Fruit fly (Drosophila melanogaster): ENCODE measurements around the gene aos.
A peak's percentile ranks its signal among the peaks of the same experiment; 100 is the strongest.

The aos gene

DNA sequence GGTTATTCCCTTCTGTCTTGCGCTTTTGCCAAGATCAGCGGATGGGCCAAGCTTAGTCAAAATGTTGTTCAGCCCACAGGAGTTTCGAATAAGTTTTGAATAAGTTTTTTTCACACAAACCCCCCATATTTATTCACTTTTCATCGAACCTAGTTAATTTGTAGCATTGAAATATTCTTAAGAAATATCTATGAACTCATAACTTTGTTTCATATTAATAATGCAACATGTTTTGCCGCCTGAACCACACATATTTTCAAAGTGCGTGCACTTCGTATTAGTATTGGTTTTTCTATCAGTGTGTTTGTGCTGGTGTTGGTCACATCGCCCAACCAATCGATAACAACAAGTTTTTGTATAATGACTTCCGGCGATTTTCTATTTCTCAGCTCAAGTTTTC is 3.1 kb upstream of the aos start (continued):
- TF ChIP-seq CG31627 (GFP tag; optimal IDR thresholded peaks at IDR 0.05) (no peak), Hr4 (GFP tag; optimal IDR thresholded peaks at IDR 0.05) (peak; percentile 2), Eip78C (GFP tag) (peak; percentile 84), Lpt (GFP tag; optimal IDR thresholded peaks at IDR 0.05) (no peak), CG10631 (GFP tag; optimal IDR thresholded peaks at IDR 0.05) (peak; percentile 15), svp (GFP tag) (peak; percentile 63), CG3919 (GFP tag; optimal IDR thresholded peaks at IDR 0.05) (peak; percentile 48), topi (GFP tag; optimal IDR thresholded peaks at IDR 0.05) (no peak), CG8119 (GFP tag; IDR thresholded peaks at IDR 0.05) (peak; percentile 46; the same call in 1 of the 3 replicates), CG6163 (GFP tag; IDR thresholded peaks at IDR 0.05) (peak; percentile 77), salr (GFP tag; optimal IDR thresholded peaks at IDR 0.05) (no peak), Ets21C (GFP tag; optimal IDR thresholded peaks at IDR 0.05) (no peak), Sox15 (GFP tag; optimal IDR thresholded peaks at IDR 0.05) (no peak), CG6854 (GFP tag; optimal IDR thresholded peaks at IDR 0.05) (no peak), Hr39 (GFP tag; optimal IDR thresholded peaks at IDR 0.05) (no peak)

DNA sequence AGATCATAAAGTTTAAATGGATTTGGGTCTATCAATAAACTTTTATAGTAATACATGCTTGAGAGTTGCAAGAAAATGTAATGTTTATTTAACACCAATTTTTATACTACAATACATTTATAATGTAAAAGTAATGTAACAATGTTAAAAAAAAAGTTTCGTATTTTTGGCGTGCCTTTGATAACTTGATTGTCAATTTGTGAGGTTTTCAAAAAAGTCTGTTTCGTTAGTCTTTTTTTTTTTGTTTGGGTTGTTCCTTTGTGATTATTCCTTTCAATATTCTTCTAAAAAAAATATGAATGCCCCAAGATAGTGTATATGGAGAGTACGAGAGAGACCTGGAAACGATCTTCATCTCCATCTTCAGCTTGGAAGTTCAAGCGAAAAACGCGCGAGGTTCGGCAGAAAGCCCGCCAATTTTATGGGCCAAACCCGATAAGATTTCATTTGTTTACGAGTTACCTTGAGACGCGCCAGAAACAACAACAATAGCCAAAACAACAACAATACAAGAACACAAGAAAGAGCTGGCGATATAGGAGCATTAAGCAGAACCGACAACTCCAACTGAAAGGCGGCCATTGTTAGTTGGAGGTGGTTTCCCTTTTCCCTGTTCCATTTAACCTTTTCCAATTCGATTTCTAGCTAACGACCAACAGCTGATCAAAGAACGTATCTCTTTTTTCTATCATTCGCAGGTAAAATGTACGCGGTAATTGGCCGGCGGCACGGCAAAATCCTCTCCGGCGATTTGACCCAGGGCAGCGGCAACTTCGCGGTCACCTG is 1.5 kb upstream of the aos start:
- TF ChIP-seq CG11762 (GFP tag; optimal IDR thresholded peaks at IDR 0.05; ENCODE audit: insufficient read depth) = peak; percentile 23
- TF ChIP-seq achi (GFP tag; optimal IDR thresholded peaks at IDR 0.05) = no peak
- TF ChIP-seq CG31627 (GFP tag; optimal IDR thresholded peaks at IDR 0.05) = peak; percentile 37
- peak; percentile 39 for TF ChIP-seq Eip75B (GFP tag; optimal IDR thresholded peaks at IDR 0.05)
- no peak for TF ChIP-seq eg (GFP tag; IDR thresholded peaks at IDR 0.05)
- peak in 1 of 2 experiments; percentile 3 for TF ChIP-seq salr (GFP tag; optimal IDR thresholded peaks at IDR 0.05)
- peak; percentile 30 for TF ChIP-seq CG10631 (GFP tag; optimal IDR thresholded peaks at IDR 0.05)
- peak; percentile 22 for TF ChIP-seq net (GFP tag; optimal IDR thresholded peaks at IDR 0.05)
- TF ChIP-seq fkh (GFP tag; optimal IDR thresholded peaks at IDR 0.05) = no peak
- TF ChIP-seq Eip78C (GFP tag) = peak; percentile 92
- TF ChIP-seq esn (GFP tag; optimal IDR thresholded peaks at IDR 0.05) = peak; percentile 72
- no peak for TF ChIP-seq Sox15 (GFP tag; optimal IDR thresholded peaks at IDR 0.05)
- TF ChIP-seq CG6808 (GFP tag; optimal IDR thresholded peaks at IDR 0.05) = peak; percentile 47
- TF ChIP-seq fd59A (GFP tag; optimal IDR thresholded peaks at IDR 0.05) = peak; percentile 47
- peak; percentile 50 for TF ChIP-seq Sox102F (GFP tag; optimal IDR thresholded peaks at IDR 0.05)
- TF ChIP-seq Sox14 (GFP tag; optimal IDR thresholded peaks at IDR 0.05) = peak; percentile 35
- TF ChIP-seq Ets96B (tag; optimal IDR thresholded peaks at IDR 0.05) = no peak
- TF ChIP-seq CG16779 (tag; optimal IDR thresholded peaks at IDR 0.05) = no peak
- peak; percentile 3 for TF ChIP-seq CG10669 (GFP tag; optimal IDR thresholded peaks at IDR 0.05)
- peak; percentile 9 for TF ChIP-seq OdsH (GFP tag; optimal IDR thresholded peaks at IDR 0.05)
- TF ChIP-seq Lpt (GFP tag; optimal IDR thresholded peaks at IDR 0.05) = no peak
- TF ChIP-seq Met (GFP tag; optimal IDR thresholded peaks at IDR 0.05) = peak; percentile 49
- peak; percentile 45 for TF ChIP-seq spab (GFP tag; optimal IDR thresholded peaks at IDR 0.05)
- TF ChIP-seq CG8632 (GFP tag; optimal IDR thresholded peaks at IDR 0.05) = peak; percentile 36
- peak; percentile 28 for TF ChIP-seq CG34406 (GFP tag; optimal IDR thresholded peaks at IDR 0.05)
- peak; percentile 36 for TF ChIP-seq Smox (GFP tag; optimal IDR thresholded peaks at IDR 0.05)
- TF ChIP-seq CG9139 (GFP tag; optimal IDR thresholded peaks at IDR 0.05) = no peak
- peak; percentile 40 for TF ChIP-seq CG6792 (GFP tag; optimal IDR thresholded peaks at IDR 0.05)
- peak; percentile 44 for TF ChIP-seq acj6 (GFP tag; optimal IDR thresholded peaks at IDR 0.05)
- peak; percentile 39 for TF ChIP-seq Hr39 (GFP tag; optimal IDR thresholded peaks at IDR 0.05)
- no peak for TF ChIP-seq Hr38 (GFP tag; optimal IDR thresholded peaks at IDR 0.05)
- peak; percentile 52 for TF ChIP-seq topi (GFP tag; optimal IDR thresholded peaks at IDR 0.05)
- TF ChIP-seq lz (GFP tag; optimal IDR thresholded peaks at IDR 0.05) = peak; percentile 19
- peak; percentile 16 for TF ChIP-seq CG3032 (tag; optimal IDR thresholded peaks at IDR 0.05)
- peak; percentile 21 for TF ChIP-seq pdm3 (GFP tag; optimal IDR thresholded peaks at IDR 0.05)
- TF ChIP-seq CG3919 (GFP tag; optimal IDR thresholded peaks at IDR 0.05) = peak; percentile 44
- TF ChIP-seq dsx (GFP tag; optimal IDR thresholded peaks at IDR 0.05; ENCODE audit: poor library complexity, severe bottlenecking) = no peak
- peak; percentile 32 for TF ChIP-seq cyc (GFP tag; optimal IDR thresholded peaks at IDR 0.05)
- no peak for TF ChIP-seq dac (GFP tag; optimal IDR thresholded peaks at IDR 0.05)
- peak in 1 of 2 experiments; percentile 26 for TF ChIP-seq ss (GFP tag; optimal IDR thresholded peaks at IDR 0.05)
- no peak for TF ChIP-seq CG8119 (GFP tag; IDR thresholded peaks at IDR 0.05)
- peak; percentile 70 for TF ChIP-seq svp (GFP tag)
